Fruit fly (Drosophila melanogaster): ENCODE measurements around the gene CG33098.

Gene CG33098

DNA sequence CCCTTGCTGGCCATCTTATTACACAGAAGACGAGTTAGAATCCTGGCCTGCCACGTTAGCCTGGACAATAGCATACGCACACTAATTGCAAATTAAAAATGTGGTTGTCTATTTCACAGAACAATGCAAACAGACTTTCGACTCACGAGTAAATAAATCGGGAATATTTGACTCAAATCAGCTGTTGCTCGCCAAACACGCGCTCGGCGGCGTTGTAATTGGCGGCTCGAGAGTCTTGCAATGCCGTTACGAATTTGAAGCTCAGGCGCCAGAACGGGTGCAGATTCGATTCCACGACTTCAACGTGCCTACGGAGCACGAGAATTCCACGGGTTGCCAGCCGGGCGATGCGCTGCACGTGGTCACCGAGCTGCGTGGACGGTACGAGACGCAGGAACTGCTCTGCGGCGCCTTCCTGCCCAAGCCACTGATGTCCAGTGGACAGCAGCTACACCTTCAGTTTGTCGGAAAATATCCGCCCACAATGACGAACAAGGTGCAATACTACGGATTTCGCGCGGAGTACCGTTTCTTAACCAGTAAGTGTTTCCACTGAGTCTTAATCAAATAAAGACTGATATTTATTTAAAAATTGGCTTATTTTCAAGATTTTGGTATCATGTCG, 14.8 kb downstream of the CG33098 start, which contains the start of gene DNAlig3:
Gene DNAlig3 (minus strand): TSS at position 168 of the 625 bp plus-strand sequence.
- TF ChIP-seq CG12605 (GFP tag; IDR thresholded peaks at IDR 0.05) (peak; percentile 35; the same call in 1 of the 2 replicates), Pif1A (GFP tag; optimal IDR thresholded peaks at IDR 0.05) (no peak)

dm6 chr3R:12402935-12403334, 15.9 kb downstream of the CG33098 start:
- TF ChIP-seq CG15710 (tag; optimal IDR thresholded peaks at IDR 0.05) (peak; percentile 97), CG17806 (tag; optimal IDR thresholded peaks at IDR 0.05) (peak; percentile 97), EcR (GFP tag; optimal IDR thresholded peaks at IDR 0.05) (peak; percentile 22), CG9948 (tag; optimal IDR thresholded peaks at IDR 0.05) (peak; percentile 98), Snoo (tag; optimal IDR thresholded peaks at IDR 0.05) (peak; percentile 98), fd96Ca (GFP tag; IDR thresholded peaks at IDR 0.05) (peak; percentile 84), CG8159 (tag; optimal IDR thresholded peaks at IDR 0.05) (peak; percentile 100), Pif1A (GFP tag; optimal IDR thresholded peaks at IDR 0.05) (peak; percentile 95), gl (tag; optimal IDR thresholded peaks at IDR 0.05) (peak; percentile 93), CG4496 (GFP tag; IDR thresholded peaks at IDR 0.05) (no peak), CG8301 (tag; optimal IDR thresholded peaks at IDR 0.05) (peak; percentile 100), Pif1B (GFP tag; optimal IDR thresholded peaks at IDR 0.05) (peak; percentile 97), D1 (tag; optimal IDR thresholded peaks at IDR 0.05) (peak; percentile 99), CG10348 (GFP tag; IDR thresholded peaks at IDR 0.05) (no peak), Ets98B (GFP tag; IDR thresholded peaks at IDR 0.05) (peak; percentile 96), CG13204 (GFP tag; optimal IDR thresholded peaks at IDR 0.05) (no peak), CG32121 (GFP tag; IDR thresholded peaks at IDR 0.05) (peak; percentile 93), CG12605 (GFP tag; IDR thresholded peaks at IDR 0.05) (peak; percentile 96), CG14655 (GFP tag; optimal IDR thresholded peaks at IDR 0.05) (peak; percentile 95), rn (GFP tag; IDR thresholded peaks at IDR 0.05) (peak; percentile 84), CG34367 (tag; optimal IDR thresholded peaks at IDR 0.05) (peak; percentile 98)

dm6 chr3R:12405134-12405533, 18.1 kb downstream of the CG33098 start:
- TF ChIP-seq gl (tag; optimal IDR thresholded peaks at IDR 0.05) (no peak), CG14655 (GFP tag; optimal IDR thresholded peaks at IDR 0.05) (no peak), CG10348 (GFP tag; IDR thresholded peaks at IDR 0.05) (no peak), rn (GFP tag; IDR thresholded peaks at IDR 0.05) (no peak), fd96Ca (GFP tag; IDR thresholded peaks at IDR 0.05) (no peak), CG4496 (GFP tag; IDR thresholded peaks at IDR 0.05) (no peak), Snoo (tag; optimal IDR thresholded peaks at IDR 0.05) (no peak), Pif1A (GFP tag; optimal IDR thresholded peaks at IDR 0.05) (no peak), CG8159 (tag; optimal IDR thresholded peaks at IDR 0.05) (no peak), Pif1B (GFP tag; optimal IDR thresholded peaks at IDR 0.05) (no peak), CG32121 (GFP tag; IDR thresholded peaks at IDR 0.05) (no peak), CG9948 (tag; optimal IDR thresholded peaks at IDR 0.05) (no peak), CG13204 (GFP tag; optimal IDR thresholded peaks at IDR 0.05) (no peak), CG34367 (tag; optimal IDR thresholded peaks at IDR 0.05) (no peak)

DNA sequence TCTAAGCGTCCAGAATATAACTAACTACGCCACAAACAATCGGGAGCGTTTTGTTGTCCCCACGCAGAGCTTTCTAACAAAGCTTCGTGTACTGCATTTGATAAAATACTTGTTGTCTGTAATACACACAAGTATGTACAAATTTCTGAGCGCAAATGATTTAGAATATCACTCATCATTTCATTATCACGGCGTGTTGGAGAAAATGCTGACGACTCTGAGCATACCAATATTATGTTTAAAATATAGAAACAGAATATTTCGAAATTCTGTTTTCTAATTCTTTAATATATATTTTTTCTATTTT, 18.9 kb downstream of the CG33098 start, which contains the start of gene Cyp9f2:
Gene Cyp9f2 (minus strand): TSS at position 101 of the 307 bp plus-strand sequence.
- TF ChIP-seq Pif1A (GFP tag; optimal IDR thresholded peaks at IDR 0.05) (no peak), CG32121 (GFP tag; IDR thresholded peaks at IDR 0.05) (no peak), Pif1B (GFP tag; optimal IDR thresholded peaks at IDR 0.05) (no peak), CG12605 (GFP tag; IDR thresholded peaks at IDR 0.05) (no peak), D1 (tag; optimal IDR thresholded peaks at IDR 0.05) (no peak), fd96Ca (GFP tag; IDR thresholded peaks at IDR 0.05) (no peak), CG8159 (tag; optimal IDR thresholded peaks at IDR 0.05) (no peak), CG14655 (GFP tag; optimal IDR thresholded peaks at IDR 0.05) (no peak), CG4496 (GFP tag; IDR thresholded peaks at IDR 0.05) (no peak), CG13204 (GFP tag; optimal IDR thresholded peaks at IDR 0.05) (no peak), CG34367 (tag; optimal IDR thresholded peaks at IDR 0.05) (no peak), CG8301 (tag; optimal IDR thresholded peaks at IDR 0.05) (no peak), CG17806 (tag; optimal IDR thresholded peaks at IDR 0.05) (no peak), CG9948 (tag; optimal IDR thresholded peaks at IDR 0.05) (no peak), rn (GFP tag; IDR thresholded peaks at IDR 0.05) (no peak), Ets98B (GFP tag; IDR thresholded peaks at IDR 0.05) (no peak), CG15710 (tag; optimal IDR thresholded peaks at IDR 0.05) (no peak), Snoo (tag; optimal IDR thresholded peaks at IDR 0.05) (no peak)

DNA sequence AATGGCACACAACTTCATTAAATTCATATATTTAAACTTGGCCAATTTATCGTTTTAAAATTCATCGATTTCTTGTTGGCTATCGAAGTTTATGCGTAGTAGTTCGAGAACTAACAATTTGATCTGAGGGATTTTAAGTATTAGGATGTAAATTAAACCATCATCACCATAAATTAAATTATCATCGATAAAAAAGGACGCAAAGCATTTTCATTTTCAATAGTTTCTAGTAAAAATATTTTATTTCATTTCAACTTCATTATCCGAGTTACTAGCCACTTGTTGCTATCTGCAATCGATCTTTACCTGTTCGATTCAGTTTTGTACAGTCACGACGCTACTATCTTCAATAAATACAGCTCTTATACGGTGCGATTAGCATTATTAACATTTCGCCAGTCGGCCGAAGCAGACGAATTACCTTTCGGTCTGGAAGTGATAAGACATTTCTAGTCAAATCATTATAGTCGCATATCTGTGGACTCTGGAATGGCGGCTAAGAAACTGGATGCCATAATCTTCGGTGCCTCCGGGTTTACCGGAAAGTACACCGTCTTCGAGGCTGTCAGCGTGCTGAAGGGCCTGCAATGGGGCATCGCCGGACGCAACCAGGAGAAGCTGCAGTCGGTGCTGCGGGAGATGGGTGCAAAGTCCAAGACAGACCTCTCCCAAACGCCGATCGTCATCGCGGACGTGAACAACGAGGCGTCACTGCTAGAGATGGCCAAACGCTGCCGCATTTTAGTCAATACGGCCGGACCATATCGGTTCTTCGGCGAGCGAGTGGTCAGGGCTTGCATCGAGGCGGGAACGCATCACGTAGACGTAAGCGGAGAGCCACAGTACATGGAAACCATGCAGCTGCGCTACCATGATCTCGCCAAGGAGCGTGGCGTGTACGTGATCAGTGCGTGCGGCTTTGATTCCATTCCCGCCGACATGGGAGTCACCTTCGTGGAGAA, 19.5 kb downstream of the CG33098 start, which contains the start of gene CG5167:
Gene CG5167 (plus strand): TSS at position 298 of the 962 bp plus-strand sequence.
- TF ChIP-seq Snoo (tag; optimal IDR thresholded peaks at IDR 0.05), result peak; percentile 13
- TF ChIP-seq Pif1A (GFP tag; optimal IDR thresholded peaks at IDR 0.05), result no peak
- TF ChIP-seq CG9948 (tag; optimal IDR thresholded peaks at IDR 0.05), result no peak
- peak; percentile 85 for TF ChIP-seq CG12605 (GFP tag; IDR thresholded peaks at IDR 0.05)
- no peak for TF ChIP-seq CG15710 (tag; optimal IDR thresholded peaks at IDR 0.05)
- peak; percentile 64; the same call in 2 of the 3 replicates for TF ChIP-seq fd96Ca (GFP tag; IDR thresholded peaks at IDR 0.05)
- peak; percentile 15 for TF ChIP-seq CG8159 (tag; optimal IDR thresholded peaks at IDR 0.05)
- TF ChIP-seq CG17806 (tag; optimal IDR thresholded peaks at IDR 0.05), result peak; percentile 11
- TF ChIP-seq rn (GFP tag; IDR thresholded peaks at IDR 0.05), result no peak
- TF ChIP-seq CG10348 (GFP tag; IDR thresholded peaks at IDR 0.05), result no peak
- peak; percentile 54 for TF ChIP-seq CG13204 (GFP tag; optimal IDR thresholded peaks at IDR 0.05)
- peak; percentile 88 for TF ChIP-seq gl (tag; optimal IDR thresholded peaks at IDR 0.05)
- no peak for TF ChIP-seq Pif1B (GFP tag; optimal IDR thresholded peaks at IDR 0.05)
- TF ChIP-seq CG4496 (GFP tag; IDR thresholded peaks at IDR 0.05), result no peak
- TF ChIP-seq CG32121 (GFP tag; IDR thresholded peaks at IDR 0.05), result no peak; the same call in 1 of the 2 replicates
- TF ChIP-seq Ets98B (GFP tag; IDR thresholded peaks at IDR 0.05), result peak; percentile 51
- no peak for TF ChIP-seq D1 (tag; optimal IDR thresholded peaks at IDR 0.05)
- peak; percentile 40 for TF ChIP-seq CG34367 (tag; optimal IDR thresholded peaks at IDR 0.05)
- no peak for TF ChIP-seq CG14655 (GFP tag; optimal IDR thresholded peaks at IDR 0.05)
- peak; percentile 62 for TF ChIP-seq CG8301 (tag; optimal IDR thresholded peaks at IDR 0.05)
- TF ChIP-seq EcR (GFP tag; optimal IDR thresholded peaks at IDR 0.05), result no peak
